Worm (Caenorhabditis elegans): ENCODE measurements around the gene asp-12.

- TF ChIP-seq jun-1 (tag; optimal IDR thresholded peaks at IDR 0.05) (no peak), ceh-16 (tag; optimal IDR thresholded peaks at IDR 0.05) (no peak), tbx-2 (tag; optimal IDR thresholded peaks at IDR 0.05) (no peak), nhr-77 (tag; optimal IDR thresholded peaks at IDR 0.05) (no peak), nhr-25 (tag; optimal IDR thresholded peaks at IDR 0.05) (no peak)
Measured at ce11 chrV:8238290-8238689, 30.7 kb upstream of the asp-12 start, which contains the start of gene rol-3.
